Fruit fly (Drosophila melanogaster): Measurements from ENCODE around the gene IntS11.
A peak's percentile ranks its signal among the peaks of the same experiment; 100 is the strongest.

Gene IntS11

dm6 chr3R:29770930-29771329, 25.8 kb downstream of the IntS11 start (continued):
- TF ChIP-seq z (GFP tag; IDR thresholded peaks at IDR 0.05): peak; percentile 48; the same call in 2 of the 3 replicates
- TF ChIP-seq CG13894 (tag; optimal IDR thresholded peaks at IDR 0.05): peak; percentile 54
- peak; percentile 10 for TF ChIP-seq Deaf1 (tag; optimal IDR thresholded peaks at IDR 0.05)
- no peak for TF ChIP-seq MTF-1 (GFP tag; optimal IDR thresholded peaks at IDR 0.05; ENCODE audit: borderline replicate concordance)
- no peak for TF ChIP-seq ken (GFP tag; IDR thresholded peaks at IDR 0.05)
- TF ChIP-seq CG18476 (GFP tag; optimal IDR thresholded peaks at IDR 0.05): no peak
- no peak for TF ChIP-seq ash1 (GFP tag; optimal IDR thresholded peaks at IDR 0.05)
- peak; percentile 91 for TF ChIP-seq zen (tag; optimal IDR thresholded peaks at IDR 0.05)
- TF ChIP-seq prd (optimal IDR thresholded peaks at IDR 0.05): no peak
- 0 out of 3 replicates have a peak, but pooled peaks have one; percentile 13 for TF ChIP-seq prd (GFP tag; IDR thresholded peaks at IDR 0.05)
- TF ChIP-seq rib (GFP tag; IDR thresholded peaks at IDR 0.05): 0 out of 2 replicates have a peak, but pooled peaks have one; percentile 16
- TF ChIP-seq CG4360 (GFP tag; IDR thresholded peaks at IDR 0.05): no peak
- no peak for TF ChIP-seq zfh1 (GFP tag; IDR thresholded peaks at IDR 0.05)

dm6 chr3R:29771645-29772089, 26.5 kb downstream of the IntS11 start:
- TF ChIP-seq CG13123 (GFP tag; optimal IDR thresholded peaks at IDR 0.05) (no peak), bbx (GFP tag; IDR thresholded peaks at IDR 0.05; ENCODE audit: partially characterized antibody) (peak; percentile 80), D19A (tag; optimal IDR thresholded peaks at IDR 0.05) (peak; percentile 17), CG2875 (GFP tag; optimal IDR thresholded peaks at IDR 0.05) (peak; percentile 45), sd (tag; optimal IDR thresholded peaks at IDR 0.05) (peak; percentile 95), Sin3A (optimal IDR thresholded peaks at IDR 0.05) (no peak), Med (GFP tag) (peak; percentile 69), CG9932 (GFP tag; IDR thresholded peaks at IDR 0.05) (no peak), insv (GFP tag; optimal IDR thresholded peaks at IDR 0.05) (peak in 1 of 2 experiments; percentile 65), CG2199 (GFP tag; IDR thresholded peaks at IDR 0.05) (0 out of 3 replicates have a peak, but pooled peaks have one; percentile 64), twi (tag; optimal IDR thresholded peaks at IDR 0.05) (peak; percentile 80), HLH3B (GFP tag; IDR thresholded peaks at IDR 0.05) (peak; percentile 30; the same call in 1 of the 2 replicates), kni (GFP tag; optimal IDR thresholded peaks at IDR 0.05) (peak; percentile 76), Pdp1 (GFP tag; optimal IDR thresholded peaks at IDR 0.05) (peak in 1 of 2 experiments; percentile 88), Scr (GFP tag; IDR thresholded peaks at IDR 0.05; ENCODE audit: partially characterized antibody) (peak; percentile 55), ssp (GFP tag; IDR thresholded peaks at IDR 0.05) (no peak), CG2129 (GFP tag; IDR thresholded peaks at IDR 0.05; ENCODE audit: partially characterized antibody) (0 out of 2 replicates have a peak, but pooled peaks have one; percentile 13), CG13296 (GFP tag; optimal IDR thresholded peaks at IDR 0.05) (no peak), Hr51 (GFP tag; optimal IDR thresholded peaks at IDR 0.05) (peak in 1 of 2 experiments; percentile 4), hkb (optimal IDR thresholded peaks at IDR 0.05) (no peak), hkb (GFP tag; IDR thresholded peaks at IDR 0.05) (0 out of 2 replicates have a peak, but pooled peaks have one; percentile 18), CG17328 (GFP tag; IDR thresholded peaks at IDR 0.05) (0 out of 2 replicates have a peak, but pooled peaks have one; percentile 12), yki (optimal IDR thresholded peaks at IDR 0.05) (no peak), nerfin-1 (tag; optimal IDR thresholded peaks at IDR 0.05) (peak; percentile 74), CG6654 (GFP tag; optimal IDR thresholded peaks at IDR 0.05) (no peak), chm (GFP tag; IDR thresholded peaks at IDR 0.05) (peak; percentile 51; the same call in 1 of the 2 replicates), bowl (GFP tag; IDR thresholded peaks at IDR 0.05) (no peak), Adf1 (GFP tag; IDR thresholded peaks at IDR 0.05) (peak; percentile 32; the same call in 1 of the 2 replicates), hbn (GFP tag; IDR thresholded peaks at IDR 0.05; ENCODE audit: partially characterized antibody) (peak; percentile 42; the same call in 1 of the 2 replicates), CG34224 (GFP tag; IDR thresholded peaks at IDR 0.05; ENCODE audit: partially characterized antibody) (peak; percentile 87), Hand (GFP tag; optimal IDR thresholded peaks at IDR 0.05) (peak; percentile 65), pan (optimal IDR thresholded peaks at IDR 0.05) (no peak), pan (GFP tag; optimal IDR thresholded peaks at IDR 0.05 in 1 of 2, IDR thresholded peaks at IDR 0.05 in 1 of 2) (no peak), CG3163 (GFP tag; optimal IDR thresholded peaks at IDR 0.05) (peak; percentile 45), sna (GFP tag; IDR thresholded peaks at IDR 0.05; ENCODE audit: partially characterized antibody) (peak; percentile 69; the same call in 1 of the 2 replicates), gcm (GFP tag; optimal IDR thresholded peaks at IDR 0.05) (peak; percentile 55), CG14965 (GFP tag; optimal IDR thresholded peaks at IDR 0.05; ENCODE audit: borderline replicate concordance) (no peak)

Measured in whole organism, embryonic.